Fruit fly (Drosophila melanogaster) whole organism, pupa: ENCODE measurements around the gene Gr66a.

Experiments used
- CG10348 ChIP-seq: fragments of 200-800 bp; sonication (Bioruptor generic); IDR thresholded peaks from 2 replicates; pipeline ENCODE4 v1.3.6; 2022; ENCODE audit warnings: missing biosample characterization, missing genetic modification characterization
- CG17806 ChIP-seq: fragments of 200-800 bp; sonication (Bioruptor generic); optimal IDR thresholded peaks from 2 replicates; lab custom pipeline; 2018; ENCODE audit warnings: missing biosample characterization, mild to moderate bottlenecking, missing genetic modification characterization, moderate library complexity
- CG34367 ChIP-seq: fragments of 200-800 bp; sonication (Bioruptor generic); optimal IDR thresholded peaks from 2 replicates; lab custom pipeline; 2018; ENCODE audit warnings: missing biosample characterization, mild to moderate bottlenecking, missing genetic modification characterization
- CG4496 ChIP-seq: fragments of 200-800 bp; sonication (Bioruptor generic); IDR thresholded peaks from 3 replicates; pipeline ENCODE4 v1.3.6; 2022; ENCODE audit warnings: missing biosample characterization, missing genetic modification characterization
- CG9948 ChIP-seq: fragments of 200-800 bp; sonication (Bioruptor generic); optimal IDR thresholded peaks from 2 replicates; lab custom pipeline; 2018; ENCODE audit warnings: missing biosample characterization, mild to moderate bottlenecking, missing genetic modification characterization, moderate library complexity
- EcR ChIP-seq: fragments of 200-800 bp; sonication (Bioruptor generic); optimal IDR thresholded peaks from 3 replicates; lab custom pipeline; 2019; ENCODE audit warnings: missing biosample characterization, missing genetic modification characterization, mild to moderate bottlenecking, moderate library complexity, missing genetic modification reagents
- Ets98B ChIP-seq: fragments of 200-800 bp; sonication (Bioruptor generic); IDR thresholded peaks from 2 replicates; pipeline ENCODE4 v1.3.6; 2022; ENCODE audit warnings: missing biosample characterization, missing genetic modification characterization
- Pif1A ChIP-seq: fragments of 200-800 bp; sonication (Bioruptor generic); optimal IDR thresholded peaks from 3 replicates; lab custom pipeline; 2016; ENCODE audit warnings: missing biosample characterization, missing genetic modification characterization
- gl ChIP-seq: fragments of 200-800 bp; sonication (Bioruptor generic); optimal IDR thresholded peaks from 2 replicates; lab custom pipeline; 2018; ENCODE audit warnings: missing biosample characterization, mild to moderate bottlenecking, missing genetic modification characterization

dm6 chr3L:8286397-8286796 lies 20.4 kb downstream of the Gr66a start:
- TF ChIP-seq Ets98B (GFP tag; lab: Robert Waterston, UW) (peak; percentile 54), CG17806 (no peak), CG34367 (tag; lab: Kevin White, UChicago) (no peak), EcR (GFP tag; lab: Kevin White, UChicago) (no peak), CG10348 (GFP tag; lab: Robert Waterston, UW) (no peak), Pif1A (GFP tag; lab: Kevin White, UChicago) (no peak), CG4496 (GFP tag; lab: Robert Waterston, UW) (peak; percentile 57; the same call in 1 of the 3 replicates), gl (tag; lab: Kevin White, UChicago) (no peak), CG9948 (tag; lab: Kevin White, UChicago) (no peak)
